Fruit fly (Drosophila melanogaster) whole organism, pupa: ENCODE data around the gene Nup154.
A peak's percentile ranks its signal among the peaks of the same experiment; 100 is the strongest.

Experiments
- CG10348 ChIP-seq: fragments of 200-800 bp; sonication (Bioruptor generic); IDR thresholded peaks from 2 replicates; pipeline ENCODE4 v1.3.6; 2022; ENCODE audit warnings: missing biosample characterization, missing genetic modification characterization
- CG12605 ChIP-seq: fragments of 200-800 bp; sonication (Bioruptor generic); IDR thresholded peaks from 2 replicates; pipeline ENCODE4 v1.3.6; 2022; ENCODE audit warnings: missing biosample characterization, missing genetic modification characterization
- CG13204 ChIP-seq: fragments of 200-800 bp; sonication (Bioruptor generic); optimal IDR thresholded peaks from 2 replicates; lab custom pipeline; 2018; ENCODE audit warnings: missing biosample characterization, mild to moderate bottlenecking, missing genetic modification characterization, moderate library complexity
- CG14655 ChIP-seq: fragments of 200-800 bp; sonication (Bioruptor generic); optimal IDR thresholded peaks from 3 replicates; lab custom pipeline; 2017; ENCODE audit warnings: mild to moderate bottlenecking, missing biosample characterization, missing genetic modification reagents, missing genetic modification characterization
- CG15710 ChIP-seq: fragments of 200-800 bp; sonication (Bioruptor generic); optimal IDR thresholded peaks from 2 replicates; lab custom pipeline; 2018; ENCODE audit warnings: missing biosample characterization, mild to moderate bottlenecking, missing genetic modification characterization, moderate library complexity
- CG17806 ChIP-seq: fragments of 200-800 bp; sonication (Bioruptor generic); optimal IDR thresholded peaks from 2 replicates; lab custom pipeline; 2018; ENCODE audit warnings: missing biosample characterization, mild to moderate bottlenecking, missing genetic modification characterization, moderate library complexity
- CG32121 ChIP-seq: fragments of 200-800 bp; sonication (Bioruptor generic); IDR thresholded peaks from 2 replicates; pipeline ENCODE4 v1.3.6; 2022; ENCODE audit warnings: missing biosample characterization, missing genetic modification characterization
- CG34367 ChIP-seq: fragments of 200-800 bp; sonication (Bioruptor generic); optimal IDR thresholded peaks from 2 replicates; lab custom pipeline; 2018; ENCODE audit warnings: missing biosample characterization, mild to moderate bottlenecking, missing genetic modification characterization
- CG4496 ChIP-seq: fragments of 200-800 bp; sonication (Bioruptor generic); IDR thresholded peaks from 3 replicates; pipeline ENCODE4 v1.3.6; 2022; ENCODE audit warnings: missing biosample characterization, missing genetic modification characterization
- CG8159 ChIP-seq: fragments of 200-800 bp; sonication (Bioruptor generic); optimal IDR thresholded peaks from 3 replicates; lab custom pipeline; 2018; ENCODE audit warnings: missing biosample characterization, mild to moderate bottlenecking, missing genetic modification characterization, moderate library complexity
- CG8301 ChIP-seq: fragments of 200-800 bp; sonication (Bioruptor generic); optimal IDR thresholded peaks from 2 replicates; lab custom pipeline; 2018; ENCODE audit warnings: missing biosample characterization, mild to moderate bottlenecking, missing genetic modification characterization
- CG9948 ChIP-seq: fragments of 200-800 bp; sonication (Bioruptor generic); optimal IDR thresholded peaks from 2 replicates; lab custom pipeline; 2018; ENCODE audit warnings: missing biosample characterization, mild to moderate bottlenecking, missing genetic modification characterization, moderate library complexity
- D1 ChIP-seq: fragments of 200-800 bp; sonication (Bioruptor generic); optimal IDR thresholded peaks from 2 replicates; lab custom pipeline; 2018; ENCODE audit warnings: missing biosample characterization, mild to moderate bottlenecking, missing genetic modification characterization, moderate library complexity
- EcR ChIP-seq: fragments of 200-800 bp; sonication (Bioruptor generic); optimal IDR thresholded peaks from 3 replicates; lab custom pipeline; 2019; ENCODE audit warnings: missing biosample characterization, missing genetic modification characterization, mild to moderate bottlenecking, moderate library complexity, missing genetic modification reagents
- Ets98B ChIP-seq: fragments of 200-800 bp; sonication (Bioruptor generic); IDR thresholded peaks from 2 replicates; pipeline ENCODE4 v1.3.6; 2022; ENCODE audit warnings: missing biosample characterization, missing genetic modification characterization
- Pif1A ChIP-seq: fragments of 200-800 bp; sonication (Bioruptor generic); optimal IDR thresholded peaks from 3 replicates; lab custom pipeline; 2016; ENCODE audit warnings: missing biosample characterization, missing genetic modification characterization
- Pif1B ChIP-seq: fragments of 200-800 bp; sonication (Bioruptor generic); optimal IDR thresholded peaks from 3 replicates; lab custom pipeline; 2016; ENCODE audit warnings: missing biosample characterization, missing genetic modification characterization
- Snoo ChIP-seq: fragments of 200-800 bp; sonication (Bioruptor generic); optimal IDR thresholded peaks from 3 replicates; lab custom pipeline; 2017; ENCODE audit warnings: missing biosample characterization, mild to moderate bottlenecking, missing genetic modification characterization, inconsistent platforms
- fd96Ca ChIP-seq: fragments of 200-800 bp; sonication (Bioruptor generic); IDR thresholded peaks from 3 replicates; pipeline ENCODE4 v1.3.6; 2022; ENCODE audit warnings: missing biosample characterization, missing genetic modification characterization
- gl ChIP-seq: fragments of 200-800 bp; sonication (Bioruptor generic); optimal IDR thresholded peaks from 2 replicates; lab custom pipeline; 2018; ENCODE audit warnings: missing biosample characterization, mild to moderate bottlenecking, missing genetic modification characterization
- rn ChIP-seq: fragments of 200-800 bp; sonication (Bioruptor generic); IDR thresholded peaks from 2 replicates; pipeline ENCODE4 v1.3.6; 2022; ENCODE audit warnings: missing biosample characterization, missing genetic modification characterization

The Nup154 gene

DNA sequence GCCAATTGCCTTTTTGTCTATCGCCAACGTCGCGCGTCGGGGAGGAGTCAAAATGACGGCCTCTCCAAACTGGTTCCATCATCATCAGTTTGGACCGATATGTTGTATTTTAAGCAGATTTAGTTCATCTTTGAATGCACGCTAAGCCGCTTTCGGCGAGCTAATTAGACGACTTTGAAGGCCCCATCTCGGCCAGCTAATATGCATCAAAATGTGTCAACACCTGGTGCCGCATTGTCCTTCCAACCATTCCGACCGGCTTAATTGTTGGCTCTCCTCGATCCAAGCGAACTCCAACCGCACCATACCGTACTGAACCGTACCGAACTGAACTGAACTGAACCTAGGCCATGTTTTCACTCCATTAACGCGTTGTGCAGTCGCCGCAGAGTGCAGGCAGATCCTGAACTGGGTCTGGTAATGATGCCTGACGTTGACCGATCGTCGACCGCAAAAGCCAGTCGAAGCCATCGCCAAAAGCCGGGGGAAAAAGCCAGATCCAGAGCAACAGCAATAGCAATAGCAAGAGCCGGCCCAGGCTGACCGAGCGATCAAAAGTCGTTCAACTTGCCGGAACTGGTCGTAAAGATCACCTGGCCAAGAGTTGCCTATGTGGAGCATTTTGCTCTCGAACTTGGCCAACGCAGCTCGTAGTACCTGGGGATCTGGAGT is 23.3 kb downstream of the Nup154 start:
- TF ChIP-seq CG8159 (tag; lab: Kevin White, UChicago) (no peak), Pif1A (GFP tag; lab: Kevin White, UChicago) (no peak), EcR (GFP tag; lab: Kevin White, UChicago) (peak; percentile 92), Snoo (no peak), CG13204 (GFP tag; lab: Kevin White, UChicago) (no peak)

DNA sequence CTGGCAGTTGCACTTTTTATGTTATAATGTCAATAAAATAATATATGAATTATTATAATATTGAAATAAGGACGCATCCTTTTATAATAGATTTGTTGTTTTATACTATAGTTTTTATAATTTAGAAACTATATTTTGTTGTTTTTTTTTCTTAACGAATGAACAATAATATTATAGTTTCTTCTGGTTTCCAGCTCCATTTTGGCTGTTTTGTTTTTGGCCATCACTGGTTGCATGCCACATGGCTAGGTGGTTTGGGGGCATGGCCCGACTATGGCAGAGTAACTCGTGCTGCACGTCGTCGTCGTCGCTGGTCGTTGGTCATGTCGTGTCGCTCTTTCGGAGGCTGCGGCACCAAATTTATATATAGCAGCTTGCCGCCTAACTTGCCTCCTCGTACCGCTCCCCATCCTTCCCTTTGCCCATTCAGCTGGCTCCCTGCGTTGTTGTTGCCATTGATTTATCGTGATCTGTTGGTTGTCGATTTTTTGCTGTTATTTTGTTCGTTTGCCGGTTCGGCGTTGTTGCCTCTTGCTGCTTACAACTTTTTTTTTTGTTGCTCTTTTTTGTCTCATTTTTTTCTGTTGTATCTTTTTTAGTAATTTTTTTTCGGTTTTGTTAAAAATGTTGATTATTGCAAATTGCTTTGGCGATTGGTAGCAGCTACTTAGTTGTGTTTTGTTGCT is 27.8 kb downstream of the Nup154 start:
- TF ChIP-seq CG13204 (GFP tag; lab: Kevin White, UChicago) = peak; percentile 74
- TF ChIP-seq CG34367 = no peak
- peak; percentile 6 for TF ChIP-seq CG9948 (tag; lab: Kevin White, UChicago)
- peak; percentile 88 for TF ChIP-seq CG12605 (GFP tag; lab: Robert Waterston, UW)
- TF ChIP-seq gl (tag; lab: Kevin White, UChicago) = peak; percentile 38
- peak; percentile 58 for TF ChIP-seq CG14655 (GFP tag; lab: Kevin White, UChicago)
- TF ChIP-seq Ets98B (GFP tag; lab: Robert Waterston, UW) = peak; percentile 60; the same call in 1 of the 2 replicates
- TF ChIP-seq CG8159 (tag; lab: Kevin White, UChicago) = no peak
- TF ChIP-seq Pif1B = no peak
- TF ChIP-seq rn = peak; percentile 21; the same call in 1 of the 2 replicates
- TF ChIP-seq EcR (GFP tag; lab: Kevin White, UChicago) = no peak
- no peak for TF ChIP-seq CG15710 (tag; lab: Kevin White, UChicago)
- TF ChIP-seq Pif1A (GFP tag; lab: Kevin White, UChicago) = peak; percentile 36
- TF ChIP-seq CG17806 (tag; lab: Kevin White, UChicago) = no peak
- no peak for TF ChIP-seq CG8301 (tag; lab: Kevin White, UChicago)
- no peak for TF ChIP-seq D1 (tag; lab: Kevin White, UChicago)
- TF ChIP-seq Snoo = no peak
- peak; percentile 16; the same call in 1 of the 3 replicates for TF ChIP-seq fd96Ca (GFP tag; lab: Robert Waterston, UW)
- TF ChIP-seq CG32121 (GFP tag; lab: Robert Waterston, UW) = peak; percentile 21
- no peak for TF ChIP-seq CG10348 (GFP tag; lab: Robert Waterston, UW)
- TF ChIP-seq CG4496 (GFP tag; lab: Robert Waterston, UW) = peak; percentile 74; the same call in 2 of the 3 replicates

DNA sequence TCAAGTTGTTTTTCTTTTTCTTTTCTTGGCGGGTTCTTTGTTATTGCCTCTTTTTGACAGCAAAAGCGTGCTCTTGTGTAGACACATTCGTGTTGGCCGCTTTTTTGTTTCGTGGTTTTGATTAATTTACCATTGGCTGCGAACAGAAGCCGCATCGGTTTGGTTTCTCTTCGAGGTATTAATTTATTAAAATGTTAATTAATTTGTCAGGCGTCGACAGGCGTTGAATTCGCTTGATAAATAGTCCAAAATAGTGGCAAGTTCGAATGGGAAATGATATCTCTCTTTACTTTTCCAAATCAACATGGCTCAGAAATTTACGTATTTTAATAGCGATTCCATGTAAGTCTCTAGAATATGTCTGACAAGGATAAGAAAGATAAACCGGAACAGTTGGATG is 29.9 kb downstream of the Nup154 start, which contains the start of gene CG18666:
CG18666 (plus strand) TSS at position 301 of the 400 bp plus-strand sequence.
- TF ChIP-seq CG8301 (tag; lab: Kevin White, UChicago) = no peak
- TF ChIP-seq rn = no peak
- no peak for TF ChIP-seq CG14655 (GFP tag; lab: Kevin White, UChicago)
- no peak for TF ChIP-seq EcR (GFP tag; lab: Kevin White, UChicago)
- no peak for TF ChIP-seq CG34367
- no peak for TF ChIP-seq CG13204 (GFP tag; lab: Kevin White, UChicago)
- TF ChIP-seq D1 (tag; lab: Kevin White, UChicago) = no peak
- TF ChIP-seq Snoo = no peak
- TF ChIP-seq gl (tag; lab: Kevin White, UChicago) = no peak
- no peak for TF ChIP-seq Pif1B
- TF ChIP-seq CG15710 (tag; lab: Kevin White, UChicago) = no peak

DNA sequence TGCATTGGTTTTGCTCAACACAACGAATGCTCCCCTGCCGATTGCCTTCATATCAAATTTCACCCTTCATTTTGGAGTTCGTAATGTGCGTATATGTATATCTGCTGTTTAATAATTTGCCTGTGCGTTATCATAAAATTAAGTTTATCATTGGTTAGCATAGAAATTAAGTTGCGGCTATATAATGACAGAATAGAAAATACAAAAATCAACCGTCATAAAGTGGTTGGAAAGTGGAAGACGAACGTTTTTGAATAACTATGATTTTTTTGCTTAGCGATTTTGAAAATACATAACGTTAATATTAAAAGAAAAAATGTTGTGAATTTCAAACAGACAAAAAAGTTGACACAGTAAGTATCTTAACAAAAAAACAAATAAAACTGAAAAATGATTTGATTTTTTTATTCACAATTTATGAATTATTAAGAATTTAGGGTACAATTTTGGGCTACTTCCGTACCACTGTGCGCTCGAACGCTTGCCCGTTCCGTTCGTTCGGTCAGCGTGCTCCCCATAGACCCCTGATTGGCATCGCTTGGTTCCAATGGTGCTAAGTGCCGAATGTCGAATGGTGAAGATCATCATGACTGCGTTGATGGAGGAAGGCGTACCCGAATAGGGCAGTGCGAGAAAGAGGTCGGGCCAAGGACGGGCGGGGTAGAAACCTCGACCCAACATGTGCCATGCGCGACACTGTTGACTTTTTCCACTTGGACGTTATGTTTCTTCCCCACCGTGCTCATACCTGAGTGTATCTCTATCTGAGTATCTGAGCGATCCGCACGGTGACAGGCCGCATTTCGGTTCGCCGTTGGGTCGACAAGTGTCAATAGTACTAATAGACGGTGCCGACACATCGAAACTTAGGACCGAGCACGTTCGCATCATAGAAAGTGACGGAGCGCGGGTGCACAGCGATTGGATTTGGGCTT is 33.2 kb downstream of the Nup154 start:
- TF ChIP-seq CG14655 (GFP tag; lab: Kevin White, UChicago) (peak; percentile 36), CG9948 (tag; lab: Kevin White, UChicago) (peak; percentile 9), Pif1A (GFP tag; lab: Kevin White, UChicago) (peak; percentile 35), CG34367 (no peak)

DNA sequence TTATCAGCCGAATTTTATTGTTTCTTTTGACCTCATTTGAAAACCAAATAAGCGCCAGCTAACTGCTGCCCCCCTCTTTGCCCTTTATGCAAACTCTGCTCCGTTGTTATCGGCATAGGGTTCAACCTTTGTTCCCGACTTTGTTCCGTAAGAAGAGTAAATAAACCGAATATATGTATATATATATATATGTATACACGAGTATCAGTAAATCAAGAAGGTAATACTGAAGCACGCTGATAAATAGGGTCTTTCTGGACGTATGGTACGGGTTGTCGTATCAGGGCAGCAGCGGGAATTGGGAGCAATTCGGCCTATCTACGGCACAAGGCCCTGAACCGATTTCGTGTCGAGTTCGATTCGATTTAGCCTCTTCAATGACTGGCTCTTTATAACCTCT is 34.3 kb downstream of the Nup154 start:
- no peak for TF ChIP-seq rn
- TF ChIP-seq Snoo = no peak
- TF ChIP-seq Ets98B (GFP tag; lab: Robert Waterston, UW) = no peak
- no peak for TF ChIP-seq gl (tag; lab: Kevin White, UChicago)
- TF ChIP-seq CG4496 (GFP tag; lab: Robert Waterston, UW) = no peak
- TF ChIP-seq CG15710 (tag; lab: Kevin White, UChicago) = no peak
- no peak for TF ChIP-seq CG9948 (tag; lab: Kevin White, UChicago)
- no peak for TF ChIP-seq fd96Ca (GFP tag; lab: Robert Waterston, UW)
